Fruit fly (Drosophila melanogaster): ENCODE measurements around the gene sas.
A peak's percentile ranks its signal among the peaks of the same experiment; 100 is the strongest.

sas gene

dm6 chr3R:7162356-7163289, at the start of gene sas:
Gene sas (plus strand): TSS chr3R:7162808.
- TF ChIP-seq Hr96 (GFP tag; optimal IDR thresholded peaks at IDR 0.05), result no peak
- TF ChIP-seq ovo (GFP tag; optimal IDR thresholded peaks at IDR 0.05), result no peak
- TF ChIP-seq CG12768 (GFP tag; optimal IDR thresholded peaks at IDR 0.05), result no peak
- no peak for TF ChIP-seq CG7101 (tag; optimal IDR thresholded peaks at IDR 0.05)
- TF ChIP-seq cic (GFP tag; optimal IDR thresholded peaks at IDR 0.05), result no peak
- no peak for TF ChIP-seq CG14711 (tag; optimal IDR thresholded peaks at IDR 0.05)
- no peak for TF ChIP-seq pad (GFP tag; optimal IDR thresholded peaks at IDR 0.05)
- TF ChIP-seq CG1620 (GFP tag; optimal IDR thresholded peaks at IDR 0.05), result no peak
- no peak for TF ChIP-seq Mnt (GFP tag; optimal IDR thresholded peaks at IDR 0.05)
- TF ChIP-seq bab1 (GFP tag; optimal IDR thresholded peaks at IDR 0.05), result no peak
- no peak for TF ChIP-seq cnc (optimal IDR thresholded peaks at IDR 0.05)

DNA sequence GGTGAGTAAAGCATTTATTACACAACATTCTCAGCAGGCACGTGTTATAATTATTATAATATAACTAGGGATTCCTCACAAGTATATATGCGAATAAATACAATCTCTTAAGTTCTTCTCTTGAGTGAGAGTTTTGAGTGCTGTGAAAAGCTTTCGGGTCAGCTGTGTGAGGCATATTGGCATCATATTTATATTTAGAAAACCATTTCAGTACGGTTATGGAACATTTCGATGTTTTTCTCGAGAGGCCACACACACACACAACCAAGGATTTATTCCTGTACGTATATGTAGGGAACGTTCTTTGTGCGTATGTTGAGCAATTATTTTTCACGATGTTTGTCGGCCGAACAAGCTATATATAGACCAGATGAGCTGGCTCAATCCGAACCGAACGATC, 49.6 kb upstream of the sas start:
- TF ChIP-seq cic (GFP tag; optimal IDR thresholded peaks at IDR 0.05) (no peak), CG11617 (GFP tag; optimal IDR thresholded peaks at IDR 0.05) (no peak), Mnt (GFP tag; optimal IDR thresholded peaks at IDR 0.05) (no peak), toe (GFP tag; optimal IDR thresholded peaks at IDR 0.05) (no peak), cnc (optimal IDR thresholded peaks at IDR 0.05) (no peak), CG14711 (tag; optimal IDR thresholded peaks at IDR 0.05) (no peak), CG7101 (tag; optimal IDR thresholded peaks at IDR 0.05) (no peak), CG33017 (tag; optimal IDR thresholded peaks at IDR 0.05) (no peak), CG7045 (GFP tag; optimal IDR thresholded peaks at IDR 0.05) (no peak), bab1 (GFP tag; optimal IDR thresholded peaks at IDR 0.05) (no peak), Crg-1 (GFP tag; optimal IDR thresholded peaks at IDR 0.05) (no peak), CG1620 (GFP tag; optimal IDR thresholded peaks at IDR 0.05) (no peak), CG5204 (GFP tag; optimal IDR thresholded peaks at IDR 0.05) (no peak), CG12768 (GFP tag; optimal IDR thresholded peaks at IDR 0.05) (no peak), tj (GFP tag; optimal IDR thresholded peaks at IDR 0.05) (no peak)

- TF ChIP-seq tj (GFP tag; optimal IDR thresholded peaks at IDR 0.05) (no peak), CG7045 (GFP tag; optimal IDR thresholded peaks at IDR 0.05) (no peak), CG1620 (GFP tag; optimal IDR thresholded peaks at IDR 0.05) (no peak), CG7101 (tag; optimal IDR thresholded peaks at IDR 0.05) (no peak), cnc (optimal IDR thresholded peaks at IDR 0.05) (no peak), CG5204 (GFP tag; optimal IDR thresholded peaks at IDR 0.05) (no peak), cic (GFP tag; optimal IDR thresholded peaks at IDR 0.05) (no peak), Mnt (GFP tag; optimal IDR thresholded peaks at IDR 0.05) (no peak)
Measured at dm6 chr3R:7116511-7116910, 46.1 kb upstream of the sas start.

DNA sequence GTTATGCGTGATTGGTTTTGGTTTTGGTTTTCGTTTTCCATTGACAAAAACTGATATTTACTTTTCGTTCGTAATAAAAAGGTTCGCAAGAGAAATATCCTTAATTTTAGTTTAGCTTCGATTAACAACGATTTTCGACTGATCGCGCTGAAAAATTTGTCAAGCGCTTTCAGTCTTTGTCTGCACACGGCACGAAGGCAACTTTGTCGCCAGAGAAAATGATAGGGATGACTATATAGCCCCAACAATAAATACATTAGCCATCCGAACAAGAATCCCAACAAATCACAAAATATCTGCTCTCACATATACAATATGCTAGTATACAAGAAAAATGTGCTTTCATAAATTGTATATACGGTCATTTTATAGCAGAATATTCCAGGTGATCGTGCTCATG, 45.0 kb upstream of the sas start, which contains the start of gene Mlp84B:
TSS of gene Mlp84B (minus strand) at position 143 of the 400 bp plus-strand sequence.
- TF ChIP-seq CG12768 (GFP tag; optimal IDR thresholded peaks at IDR 0.05) (no peak), Clk (GFP tag; optimal IDR thresholded peaks at IDR 0.05) (no peak), Mnt (GFP tag; optimal IDR thresholded peaks at IDR 0.05) (no peak), CG7101 (tag; optimal IDR thresholded peaks at IDR 0.05) (no peak), CG33017 (tag; optimal IDR thresholded peaks at IDR 0.05) (no peak), tj (GFP tag; optimal IDR thresholded peaks at IDR 0.05) (no peak), CG7045 (GFP tag; optimal IDR thresholded peaks at IDR 0.05) (no peak), bab1 (GFP tag; optimal IDR thresholded peaks at IDR 0.05) (no peak), CG5204 (GFP tag; optimal IDR thresholded peaks at IDR 0.05) (no peak), ovo (GFP tag; optimal IDR thresholded peaks at IDR 0.05) (no peak), toe (GFP tag; optimal IDR thresholded peaks at IDR 0.05) (no peak)

DNA sequence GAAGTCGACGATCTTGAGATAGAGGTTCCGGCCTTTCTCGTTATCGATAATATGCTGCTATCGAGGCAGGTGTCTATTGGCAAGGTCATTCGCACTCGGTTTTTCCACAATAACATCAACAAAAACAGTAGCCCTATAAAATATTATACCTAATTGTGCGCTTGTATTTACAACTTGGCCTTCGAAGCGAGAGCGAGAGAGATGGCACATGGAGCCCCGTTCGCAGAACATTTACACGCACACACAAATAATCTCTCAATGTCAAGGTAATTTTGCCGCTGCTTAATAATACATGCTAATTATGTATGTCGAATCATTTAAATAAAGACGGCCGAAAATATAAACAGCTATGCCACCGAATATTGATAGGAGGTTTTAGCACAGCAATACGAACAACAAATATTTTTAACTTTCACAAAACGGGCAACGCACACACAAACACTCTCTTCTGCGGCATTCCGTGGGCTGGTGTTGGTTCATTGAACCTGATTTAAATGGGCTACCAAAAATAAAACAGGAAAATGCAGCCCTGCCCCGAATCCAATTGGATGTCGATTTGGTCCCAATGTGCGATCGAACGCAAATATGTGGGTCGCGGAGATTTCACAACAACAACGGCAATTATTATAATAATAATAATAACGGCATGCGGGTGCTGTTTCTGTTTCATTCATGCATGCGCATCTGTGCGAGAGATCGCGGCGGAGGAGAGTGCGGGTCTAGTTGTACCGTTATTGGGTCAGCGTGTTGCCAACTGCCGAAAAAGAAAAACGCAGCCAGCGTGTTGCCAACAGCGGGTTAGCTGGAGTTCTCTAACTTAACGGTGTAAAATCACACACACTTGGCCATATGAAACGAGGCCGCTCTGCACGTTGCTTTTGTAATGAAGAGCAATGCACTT, 40.2 kb upstream of the sas start:
- peak; percentile 4 for TF ChIP-seq tj (GFP tag; optimal IDR thresholded peaks at IDR 0.05)
- peak; percentile 99 for TF ChIP-seq pad (GFP tag; optimal IDR thresholded peaks at IDR 0.05)
- peak; percentile 96 for TF ChIP-seq ovo (GFP tag; optimal IDR thresholded peaks at IDR 0.05)
- TF ChIP-seq CG14711 (tag; optimal IDR thresholded peaks at IDR 0.05), result no peak

DNA sequence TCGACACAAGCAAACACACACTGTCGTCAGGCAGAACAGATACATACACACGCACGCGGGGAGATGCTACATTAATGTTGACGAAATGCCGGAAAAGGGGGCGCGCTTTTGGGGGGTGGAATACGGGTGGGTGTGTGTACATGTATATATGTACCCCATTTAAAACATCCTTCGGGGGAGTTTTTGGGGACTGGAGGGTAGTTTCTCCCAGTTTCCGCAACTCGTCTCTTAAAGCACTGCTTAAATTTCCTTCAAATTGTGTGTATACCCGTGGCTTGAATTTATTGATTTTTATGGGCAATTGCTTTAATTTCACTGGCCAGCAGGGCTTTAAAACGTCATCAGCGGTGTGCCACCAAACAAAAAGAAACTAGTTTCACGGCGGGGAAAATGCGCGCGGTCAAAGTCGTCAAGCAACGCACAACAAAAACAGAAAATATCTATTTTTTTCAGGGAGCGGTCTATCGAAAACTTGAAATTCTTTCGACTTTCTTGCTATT, 39.5 kb upstream of the sas start:
- TF ChIP-seq pad (GFP tag; optimal IDR thresholded peaks at IDR 0.05) (peak; percentile 37), CG1620 (GFP tag; optimal IDR thresholded peaks at IDR 0.05) (no peak)

dm6 chr3R:7123699-7124098, 38.9 kb upstream of the sas start:
- TF ChIP-seq kay (GFP tag; ENCODE audit: borderline replicate concordance) (no peak), CG33017 (tag; optimal IDR thresholded peaks at IDR 0.05) (no peak), cic (GFP tag; optimal IDR thresholded peaks at IDR 0.05) (peak; percentile 87), bab1 (GFP tag; optimal IDR thresholded peaks at IDR 0.05) (no peak), Hr96 (GFP tag; optimal IDR thresholded peaks at IDR 0.05) (no peak), tj (GFP tag; optimal IDR thresholded peaks at IDR 0.05) (peak; percentile 88), CG12768 (GFP tag; optimal IDR thresholded peaks at IDR 0.05) (no peak), CG11617 (GFP tag; optimal IDR thresholded peaks at IDR 0.05) (no peak), CG14711 (tag; optimal IDR thresholded peaks at IDR 0.05) (no peak), CG7045 (GFP tag; optimal IDR thresholded peaks at IDR 0.05) (no peak), Crg-1 (GFP tag; optimal IDR thresholded peaks at IDR 0.05) (no peak), CG1620 (GFP tag; optimal IDR thresholded peaks at IDR 0.05) (no peak), Mnt (GFP tag; optimal IDR thresholded peaks at IDR 0.05) (peak; percentile 72), Clk (GFP tag; optimal IDR thresholded peaks at IDR 0.05) (no peak), ovo (GFP tag; optimal IDR thresholded peaks at IDR 0.05) (no peak), cnc (optimal IDR thresholded peaks at IDR 0.05) (no peak), CG5204 (GFP tag; optimal IDR thresholded peaks at IDR 0.05) (no peak)

Data from whole organism, adult.